Worm (Caenorhabditis elegans) whole organism, early embryonic: ENCODE measurements around the gene srh-159.

Source experiments
- B0310.2 ChIP-seq: sonication (generic microtip); optimal IDR thresholded peaks from 2 replicates; lab custom pipeline; 2016; ENCODE audit warnings: mild to moderate bottlenecking, missing genetic modification characterization, missing compliant biosample characterization
- aly-1 ChIP-seq: sonication (generic microtip); optimal IDR thresholded peaks from 2 replicates; lab custom pipeline; 2016; ENCODE audit warnings: missing genetic modification characterization, missing compliant biosample characterization
- ama-1 ChIP-seq: fragments of 150-350 bp; optimal IDR thresholded peaks from 2 replicates; lab custom pipeline; 2014
- ceh-36 ChIP-seq: sonication (generic microtip); optimal IDR thresholded peaks from 2 replicates; lab custom pipeline; 2016; ENCODE audit warnings: missing genetic modification characterization, inconsistent platforms, missing compliant biosample characterization
- ets-7 ChIP-seq: sonication (generic microtip); optimal IDR thresholded peaks from 2 replicates; lab custom pipeline; 2016; ENCODE audit warnings: missing genotype, missing genetic modification characterization, missing compliant biosample characterization
- flt-1 ChIP-seq: fragments of 200-800 bp; sonication (Bioruptor generic); IDR thresholded peaks from 2 replicates; pipeline ENCODE4 v1.3.6; 2022; ENCODE audit warnings: missing genetic modification characterization, missing compliant biosample characterization
- hmbx-1 ChIP-seq: sonication (generic microtip); optimal IDR thresholded peaks from 2 replicates; lab custom pipeline; 2016; ENCODE audit warnings: mild to moderate bottlenecking, missing genetic modification characterization, missing compliant biosample characterization
- hmg-4 ChIP-seq: fragments of 200-800 bp; sonication (Bioruptor generic); optimal IDR thresholded peaks from 2 replicates; lab custom pipeline; 2018; ENCODE audit warnings: mild to moderate bottlenecking, missing genetic modification characterization, missing compliant biosample characterization
- hnd-1 ChIP-seq: sonication (generic microtip); optimal IDR thresholded peaks from 2 replicates; lab custom pipeline; 2016; ENCODE audit warnings: missing genetic modification characterization, missing compliant biosample characterization
- pes-1 ChIP-seq: fragments of 200-800 bp; sonication (Bioruptor generic); IDR thresholded peaks from 2 replicates; pipeline ENCODE4 v1.3.6; 2022; ENCODE audit warnings: missing genetic modification reagents, missing genetic modification characterization, missing compliant biosample characterization
- sea-1 ChIP-seq: fragments of 200-800 bp; sonication (Bioruptor generic); conservative IDR thresholded peaks from 2 replicates; pipeline ENCODE4 v1.3.6; 2022; ENCODE audit warnings: missing genetic modification characterization, missing compliant biosample characterization
- tbx-11 ChIP-seq: fragments of 200-800 bp; sonication (Bioruptor generic); IDR thresholded peaks from 2 replicates; pipeline ENCODE4 v1.3.6; 2022; ENCODE audit warnings: missing genetic modification characterization, missing compliant biosample characterization

DNA sequence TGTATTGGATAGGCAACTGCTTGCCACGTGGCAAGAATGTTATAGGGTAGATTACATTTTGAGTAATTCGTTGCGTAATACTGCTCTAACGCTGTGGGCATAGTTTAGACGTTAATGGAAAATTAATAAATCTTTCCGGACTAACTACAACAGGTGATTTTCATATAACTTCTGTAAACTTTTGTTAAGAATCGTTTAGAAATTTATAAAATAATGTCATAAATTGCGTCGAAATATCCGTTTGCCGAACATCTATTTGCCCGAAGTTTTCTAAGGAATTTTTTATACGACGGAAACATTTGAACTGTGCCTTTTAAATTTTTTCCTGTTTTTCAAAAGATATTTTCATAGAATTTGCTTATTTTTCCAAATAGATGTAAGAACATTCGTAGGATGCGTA, 44.0 kb downstream of the srh-159 start, which contains the start of gene srh-112:
- TF ChIP-seq aly-1 (tag; lab: Kevin White, UChicago) (no peak), ceh-36 (tag; lab: Kevin White, UChicago) (no peak), ama-1 (lab: Kevin White, UChicago) (no peak), hnd-1 (tag; lab: Kevin White, UChicago) (no peak), hmg-4 (GFP tag; lab: Kevin White, UChicago) (no peak), ets-7 (tag; lab: Kevin White, UChicago) (no peak), B0310.2 (tag; lab: Kevin White, UChicago) (no peak), tbx-11 (no peak), hmbx-1 (tag; lab: Kevin White, UChicago) (no peak), flt-1 (no peak), pes-1 (GFP tag; lab: Robert Waterston, UW) (no peak), sea-1 (GFP tag; lab: Robert Waterston, UW) (no peak)
